Worm (Caenorhabditis elegans): Measurements from ENCODE around the gene ZK1307.3.

ZK1307.3 gene

ce11 chrII:9652919-9653318 is at the start of gene ZK1307.3:
TSS of gene ZK1307.3 (minus strand) at chrII:9653019.
- no peak for TF ChIP-seq Y5F2A.4 (GFP tag; optimal IDR thresholded peaks at IDR 0.05)
- no peak for TF ChIP-seq egl-27 (tag; optimal IDR thresholded peaks at IDR 0.05)
- TF ChIP-seq nhr-6 (tag; optimal IDR thresholded peaks at IDR 0.05) = no peak
- no peak for TF ChIP-seq jun-1 (tag; optimal IDR thresholded peaks at IDR 0.05)
- no peak for TF ChIP-seq F26F4.8 (GFP tag; conservative IDR thresholded peaks at IDR 0.05)
- TF ChIP-seq ztf-7 (tag; optimal IDR thresholded peaks at IDR 0.05) = no peak
- TF ChIP-seq nhr-10 (tag; optimal IDR thresholded peaks at IDR 0.05) = no peak
- TF ChIP-seq R02D3.7 (tag; optimal IDR thresholded peaks at IDR 0.05) = no peak
- no peak for TF ChIP-seq T20F7.1 (GFP tag; optimal IDR thresholded peaks at IDR 0.05)
- no peak for TF ChIP-seq saeg-2 (GFP tag; IDR thresholded peaks at IDR 0.05)

DNA sequence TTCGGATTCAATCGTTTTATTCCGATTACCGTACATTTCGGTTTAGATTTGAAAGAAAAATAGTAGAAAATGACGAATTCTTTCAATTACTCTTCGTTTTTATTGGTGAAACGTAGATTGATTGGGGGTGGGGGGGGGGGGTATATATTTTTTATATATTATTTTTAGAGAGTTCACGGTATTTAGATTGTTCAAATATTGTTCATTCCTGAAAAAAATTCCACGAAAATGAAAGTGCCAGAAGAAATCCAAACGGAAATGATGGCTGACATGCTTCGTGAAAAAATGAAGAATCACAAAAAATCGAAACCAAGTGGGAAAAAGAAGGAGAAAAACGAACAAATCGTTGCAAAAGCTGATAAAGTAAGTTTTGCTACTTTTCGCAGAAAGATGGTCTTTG is 47.5 kb upstream of the ZK1307.3 start, which contains the start of the genes Y53C12A.8 and Y53C12A.7:
TSS of gene Y53C12A.8 (minus strand) at position 101 of the 400 bp plus-strand sequence.
TSS of gene Y53C12A.7 (plus strand) at position 181 of the 400 bp plus-strand sequence.
- TF ChIP-seq jun-1 (tag; optimal IDR thresholded peaks at IDR 0.05) = no peak
- TF ChIP-seq ceh-28 (tag; optimal IDR thresholded peaks at IDR 0.05) = no peak
- TF ChIP-seq tra-1 (GFP tag; IDR thresholded peaks at IDR 0.05) = no peak
- TF ChIP-seq unc-39 (tag; optimal IDR thresholded peaks at IDR 0.05) = no peak
- TF ChIP-seq mxl-2 (GFP tag; conservative IDR thresholded peaks at IDR 0.05) = no peak
- TF ChIP-seq daf-8 (GFP tag; IDR thresholded peaks at IDR 0.05) = no peak
- no peak for TF ChIP-seq nhr-102 (tag; optimal IDR thresholded peaks at IDR 0.05)
- no peak for TF ChIP-seq spr-1 (tag; optimal IDR thresholded peaks at IDR 0.05)

DNA sequence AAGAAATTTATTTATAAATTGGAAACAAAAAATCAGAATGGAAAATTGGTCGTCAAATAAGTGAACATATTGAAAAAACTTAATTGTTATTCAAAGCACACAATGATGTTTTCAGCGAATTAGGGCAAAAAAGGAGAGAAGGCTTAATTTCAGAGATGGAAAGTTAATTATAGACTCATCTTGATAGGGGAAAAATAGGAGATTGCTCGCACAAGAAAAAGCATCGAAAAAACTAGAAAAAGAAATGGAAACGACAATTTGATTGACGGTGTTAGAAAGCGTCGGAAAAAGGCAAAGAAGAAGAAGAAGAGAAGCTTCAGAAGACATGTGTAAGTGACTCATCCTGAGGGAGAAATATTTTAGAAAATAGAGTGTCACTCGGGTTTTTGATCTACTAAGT is 43.1 kb upstream of the ZK1307.3 start:
- TF ChIP-seq lim-7 (GFP tag; IDR thresholded peaks at IDR 0.05) (no peak), unc-62 (GFP tag; optimal IDR thresholded peaks at IDR 0.05 in 1 of 2) (peak in 1 of 2 experiments; percentile 95), unc-62 (tag; optimal IDR thresholded peaks at IDR 0.05) (no peak)

DNA sequence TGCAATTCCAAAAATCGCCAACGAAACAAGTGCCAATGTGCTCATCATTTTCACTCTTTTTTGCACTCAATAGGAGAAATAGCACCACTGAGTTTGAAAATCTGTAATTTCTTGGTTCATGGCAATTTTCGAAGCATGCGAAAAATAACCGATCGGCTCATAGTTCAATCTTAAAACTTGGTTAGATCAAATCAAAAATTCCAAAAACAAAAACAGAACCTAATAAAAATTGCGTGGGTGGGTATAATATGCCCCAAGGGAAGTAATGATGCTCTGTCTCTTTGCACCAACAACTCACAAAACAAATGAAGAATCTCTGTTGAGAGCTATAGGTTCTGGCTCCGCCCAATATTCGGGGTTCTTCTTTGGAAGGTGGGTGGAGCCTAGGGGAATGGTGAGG is 39.0 kb upstream of the ZK1307.3 start, which contains the start of gene nlp-11:
TSS of gene nlp-11 (minus strand) at position 101 of the 400 bp plus-strand sequence.
- TF ChIP-seq unc-62 (GFP tag; optimal IDR thresholded peaks at IDR 0.05 in 1 of 2) = peak in 1 of 2 experiments; percentile 57
- TF ChIP-seq unc-62 (tag; optimal IDR thresholded peaks at IDR 0.05) = no peak
- no peak for TF ChIP-seq T26A8.4 (GFP tag; IDR thresholded peaks at IDR 0.05)
- TF ChIP-seq lin-15B (tag; optimal IDR thresholded peaks at IDR 0.05) = no peak
- TF ChIP-seq zfp-2 (tag; optimal IDR thresholded peaks at IDR 0.05) = no peak
- TF ChIP-seq lin-38 (GFP tag; IDR thresholded peaks at IDR 0.05) = no peak

DNA sequence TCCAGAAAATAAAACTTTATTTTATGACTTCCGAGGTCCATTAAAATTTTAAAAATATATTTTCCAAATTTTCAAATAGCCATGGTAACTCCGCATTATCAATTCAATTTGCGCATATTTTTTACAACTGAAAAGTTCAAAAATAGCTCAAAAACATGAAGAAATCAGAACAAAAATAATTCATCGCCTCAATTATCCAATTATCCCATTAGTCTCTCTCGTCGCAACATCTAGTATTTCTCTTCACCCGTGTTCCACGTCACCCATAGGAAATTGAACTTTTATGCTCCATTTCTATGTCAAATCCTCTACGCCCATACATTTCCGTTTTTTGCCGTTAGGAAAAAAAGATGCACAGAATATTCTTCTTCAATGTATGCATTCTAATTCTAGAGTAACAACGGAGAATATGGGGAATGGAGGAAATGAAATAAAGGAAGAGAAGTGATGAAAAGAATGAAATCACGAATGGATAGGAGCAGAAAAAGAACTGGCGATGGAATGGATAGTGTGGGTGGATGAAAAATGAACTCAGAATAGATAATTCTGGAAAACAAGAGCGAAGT is 37.3 kb upstream of the ZK1307.3 start:
- TF ChIP-seq nhr-28 (tag; optimal IDR thresholded peaks at IDR 0.05) (no peak), ztf-7 (tag; optimal IDR thresholded peaks at IDR 0.05) (no peak), ces-1 (GFP tag; optimal IDR thresholded peaks at IDR 0.05) (peak; percentile 73), lsy-2 (tag; optimal IDR thresholded peaks at IDR 0.05) (peak in 1 of 2 experiments; percentile 12), ctbp-1 (GFP tag; IDR thresholded peaks at IDR 0.05) (peak; percentile 64), duxl-1 (tag; optimal IDR thresholded peaks at IDR 0.05; ENCODE audit: poor library complexity) (no peak), fkh-10 (GFP tag; optimal IDR thresholded peaks at IDR 0.05) (peak; percentile 89)

- TF ChIP-seq dve-1 (tag; optimal IDR thresholded peaks at IDR 0.05; ENCODE audit: insufficient read depth) (peak; percentile 32), jun-1 (tag; optimal IDR thresholded peaks at IDR 0.05) (no peak), Y48G9A.11 (GFP tag; IDR thresholded peaks at IDR 0.05) (peak; percentile 52; the same call in 1 of the 2 replicates), lsy-2 (tag; optimal IDR thresholded peaks at IDR 0.05) (peak in 1 of 2 experiments; percentile 1), nhr-28 (tag; optimal IDR thresholded peaks at IDR 0.05) (peak; percentile 84), dmd-6 (GFP tag; IDR thresholded peaks at IDR 0.05) (peak; percentile 48; the same call in 1 of the 2 replicates), mdl-1 (tag; optimal IDR thresholded peaks at IDR 0.05) (peak in 1 of 2 experiments; percentile 41), nhr-10 (tag; optimal IDR thresholded peaks at IDR 0.05) (peak; percentile 9), mep-1 (tag; optimal IDR thresholded peaks at IDR 0.05) (peak; percentile 46), T20F7.1 (GFP tag; optimal IDR thresholded peaks at IDR 0.05) (peak; percentile 83), zfp-2 (tag; optimal IDR thresholded peaks at IDR 0.05) (no peak), pha-4 (GFP tag; IDR thresholded peaks at IDR 0.05) (no peak), pha-4 (tag; optimal IDR thresholded peaks at IDR 0.05) (peak; percentile 24), nhr-77 (tag; optimal IDR thresholded peaks at IDR 0.05) (peak; percentile 67), dpl-1 (GFP tag; optimal IDR thresholded peaks at IDR 0.05) (peak; percentile 23), zfp-3 (GFP tag; conservative IDR thresholded peaks at IDR 0.05) (no peak), nhr-11 (tag; optimal IDR thresholded peaks at IDR 0.05) (peak; percentile 75)
These were observed 33.9 kb upstream of the ZK1307.3 start, which contains the start of gene ZK1320.9 for ce11 chrII:9686663-9687193. TSS of gene ZK1320.9 (minus strand) at chrII:9686713.

All from whole organism, L4 larva.